Comparison of ENCODE assay signal across 3 worm cellular contexts in the genomic region with DNA sequence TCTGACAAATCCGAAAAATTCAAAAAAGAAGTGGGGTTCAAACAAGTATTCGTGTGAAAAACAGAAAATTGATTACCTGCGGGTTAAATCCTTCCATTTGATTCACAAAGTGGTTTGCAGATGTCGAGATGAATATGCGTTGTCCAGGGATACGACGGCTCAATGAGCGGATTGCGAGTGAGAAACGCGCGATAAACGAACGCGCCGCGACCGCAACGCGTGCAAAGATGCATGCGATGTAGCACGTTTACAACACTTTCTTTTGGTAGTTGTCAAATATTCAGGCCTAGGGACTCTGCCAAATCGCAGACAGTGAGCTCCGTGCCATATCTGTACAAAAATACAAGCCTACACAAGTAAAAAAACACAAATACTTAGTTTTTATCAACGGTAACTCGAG.
TF ChIP-seq lines count a peak whose summit lies in the region.

A gene (minus strand): TSS at position 202 of the 400 bp plus-strand sequence.

TF ChIP-seq in whole organism, L1 larva, 84 proteins besides CTCF, POLR2A, EP300 and RAD21 (continued from another document and continues in another):
- no peak for TF ChIP-seq alr-1 (tag; optimal IDR thresholded peaks at IDR 0.05; lab: Kevin White, UChicago; ENCODE audit: borderline replicate concordance)
- TF ChIP-seq tlp-1 (tag; optimal IDR thresholded peaks at IDR 0.05; lab: Kevin White, UChicago), result no peak
- no peak for TF ChIP-seq sptf-1 (tag; optimal IDR thresholded peaks at IDR 0.05; lab: Kevin White, UChicago)
- no peak for TF ChIP-seq sup-37 (GFP tag; optimal IDR thresholded peaks at IDR 0.05; lab: Kevin White, UChicago)
- peak; percentile 24 for TF ChIP-seq nhr-71 (tag; optimal IDR thresholded peaks at IDR 0.05; lab: Kevin White, UChicago)
- peak; percentile 18 for TF ChIP-seq snu-23 (GFP tag; optimal IDR thresholded peaks at IDR 0.05; lab: Kevin White, UChicago)
- TF ChIP-seq hlh-4 (tag; optimal IDR thresholded peaks at IDR 0.05; lab: Kevin White, UChicago), result no peak
- peak; percentile 50 to 64 for TF ChIP-seq lin-35 (GFP tag; optimal IDR thresholded peaks at IDR 0.05; lab: Kevin White, UChicago)
- no peak for TF ChIP-seq vab-15 (tag; optimal IDR thresholded peaks at IDR 0.05; lab: Kevin White, UChicago)
- TF ChIP-seq ceh-90 (tag; optimal IDR thresholded peaks at IDR 0.05; lab: Kevin White, UChicago), result no peak
- TF ChIP-seq nhr-12 (tag; optimal IDR thresholded peaks at IDR 0.05; lab: Kevin White, UChicago), result no peak
- TF ChIP-seq hlh-17 (GFP tag; optimal IDR thresholded peaks at IDR 0.05; lab: Kevin White, UChicago; ENCODE audit: borderline replicate concordance), result no peak
- TF ChIP-seq fkh-8 (tag; optimal IDR thresholded peaks at IDR 0.05; lab: Kevin White, UChicago), result peak; percentile 74
- peak; percentile 8 for TF ChIP-seq C16A3.4 (tag; optimal IDR thresholded peaks at IDR 0.05; lab: Kevin White, UChicago)
- no peak for TF ChIP-seq rnt-1 (tag; optimal IDR thresholded peaks at IDR 0.05; lab: Kevin White, UChicago)
- TF ChIP-seq aly-2 (tag; optimal IDR thresholded peaks at IDR 0.05; lab: Kevin White, UChicago), result no peak
- no peak for TF ChIP-seq nhr-84 (tag; optimal IDR thresholded peaks at IDR 0.05; lab: Kevin White, UChicago)
- TF ChIP-seq ztf-11 (tag; optimal IDR thresholded peaks at IDR 0.05; lab: Kevin White, UChicago), result no peak
- no peak for TF ChIP-seq ets-5 (GFP tag; IDR thresholded peaks at IDR 0.05; lab: Robert Waterston, UW)
- TF ChIP-seq unc-62 (GFP tag; optimal IDR thresholded peaks at IDR 0.05; lab: Kevin White, UChicago), result no peak
- TF ChIP-seq swsn-7 (tag; optimal IDR thresholded peaks at IDR 0.05; lab: Kevin White, UChicago), result no peak
- TF ChIP-seq unc-130 (tag; optimal IDR thresholded peaks at IDR 0.05; lab: Kevin White, UChicago), result no peak
- no peak for TF ChIP-seq mep-1 (tag; optimal IDR thresholded peaks at IDR 0.05; lab: Kevin White, UChicago)
- TF ChIP-seq pqm-1 (tag; optimal IDR thresholded peaks at IDR 0.05; lab: Kevin White, UChicago), result no peak
- TF ChIP-seq mab-9 (GFP tag; IDR thresholded peaks at IDR 0.05; lab: Robert Waterston, UW), result no peak
- TF ChIP-seq ceh-8 (GFP tag; optimal IDR thresholded peaks at IDR 0.05; lab: Kevin White, UChicago), result no peak
- no peak for TF ChIP-seq nhr-85 (tag; lab: Kevin White, UChicago)
- TF ChIP-seq zag-1 (tag; optimal IDR thresholded peaks at IDR 0.05; lab: Kevin White, UChicago), result no peak
- no peak for TF ChIP-seq unc-30 (tag; optimal IDR thresholded peaks at IDR 0.05; lab: Kevin White, UChicago)
- peak; percentile 37 to 42 for TF ChIP-seq efl-1 (optimal IDR thresholded peaks at IDR 0.05; lab: Kevin White, UChicago)
- TF ChIP-seq efl-1 (GFP tag; optimal IDR thresholded peaks at IDR 0.05 in 1 of 2; lab: Kevin White, UChicago), result peak in 1 of 2 experiments; percentile 27
- no peak for TF ChIP-seq F16B12.6 (tag; optimal IDR thresholded peaks at IDR 0.05; lab: Kevin White, UChicago)
- TF ChIP-seq lin-15B (tag; optimal IDR thresholded peaks at IDR 0.05; lab: Kevin White, UChicago), result peak; percentile 55
- TF ChIP-seq ces-1 (GFP tag; optimal IDR thresholded peaks at IDR 0.05; lab: Kevin White, UChicago), result no peak
- peak; percentile 43 for TF ChIP-seq lin-14 (GFP tag; optimal IDR thresholded peaks at IDR 0.05; lab: Kevin White, UChicago)
- no peak for TF ChIP-seq C04F5.9 (tag; optimal IDR thresholded peaks at IDR 0.05; lab: Kevin White, UChicago)
- no peak for TF ChIP-seq lin-39 (tag; optimal IDR thresholded peaks at IDR 0.05; lab: Kevin White, UChicago)
- no peak for TF ChIP-seq ztf-4 (tag; optimal IDR thresholded peaks at IDR 0.05; lab: Kevin White, UChicago)
- no peak for TF ChIP-seq lir-3 (tag; optimal IDR thresholded peaks at IDR 0.05; lab: Kevin White, UChicago; ENCODE audit: poor library complexity)
- TF ChIP-seq ama-1 (optimal IDR thresholded peaks at IDR 0.05; lab: Kevin White, UChicago), result no peak
- TF ChIP-seq nhr-11 (tag; optimal IDR thresholded peaks at IDR 0.05; lab: Kevin White, UChicago), result no peak
- TF ChIP-seq unc-86 (tag; optimal IDR thresholded peaks at IDR 0.05; lab: Kevin White, UChicago), result no peak
- TF ChIP-seq nhr-77 (tag; optimal IDR thresholded peaks at IDR 0.05; lab: Kevin White, UChicago), result no peak
- no peak for TF ChIP-seq nhr-19 (GFP tag; conservative IDR thresholded peaks at IDR 0.05; lab: Robert Waterston, UW)

TF ChIP-seq in whole organism, L3 larva, 47 proteins besides CTCF, POLR2A, EP300 and RAD21 (continued from another document):
- no peak for TF ChIP-seq eor-1 (tag; optimal IDR thresholded peaks at IDR 0.05; lab: Kevin White, UChicago)
- peak; percentile 39 for TF ChIP-seq ama-1 (optimal IDR thresholded peaks at IDR 0.05; lab: Kevin White, UChicago)
- no peak for TF ChIP-seq lsy-12 (tag; optimal IDR thresholded peaks at IDR 0.05; lab: Kevin White, UChicago)
- no peak for TF ChIP-seq ceh-28 (tag; optimal IDR thresholded peaks at IDR 0.05; lab: Kevin White, UChicago)
- TF ChIP-seq tbx-2 (tag; optimal IDR thresholded peaks at IDR 0.05; lab: Kevin White, UChicago), result no peak
- no peak for TF ChIP-seq mdl-1 (tag; optimal IDR thresholded peaks at IDR 0.05; lab: Kevin White, UChicago)
- no peak for TF ChIP-seq egl-27 (tag; optimal IDR thresholded peaks at IDR 0.05; lab: Kevin White, UChicago)
- no peak for TF ChIP-seq nhr-11 (tag; optimal IDR thresholded peaks at IDR 0.05; lab: Kevin White, UChicago)
- TF ChIP-seq daf-12 (tag; optimal IDR thresholded peaks at IDR 0.05; lab: Kevin White, UChicago), result no peak
- no peak for TF ChIP-seq nhr-43 (tag; optimal IDR thresholded peaks at IDR 0.05; lab: Kevin White, UChicago; ENCODE audit: poor library complexity, severe bottlenecking)
- no peak for TF ChIP-seq mml-1 (tag; optimal IDR thresholded peaks at IDR 0.05; lab: Kevin White, UChicago)
- TF ChIP-seq elt-3 (tag; optimal IDR thresholded peaks at IDR 0.05; lab: Kevin White, UChicago), result no peak
- TF ChIP-seq skn-1 (tag; optimal IDR thresholded peaks at IDR 0.05; lab: Kevin White, UChicago), result no peak
- TF ChIP-seq unc-39 (tag; optimal IDR thresholded peaks at IDR 0.05; lab: Kevin White, UChicago), result no peak
- TF ChIP-seq ztf-11 (tag; optimal IDR thresholded peaks at IDR 0.05; lab: Kevin White, UChicago), result no peak
- TF ChIP-seq ceh-16 (tag; optimal IDR thresholded peaks at IDR 0.05; lab: Kevin White, UChicago), result no peak
- TF ChIP-seq egl-5 (tag; optimal IDR thresholded peaks at IDR 0.05; lab: Kevin White, UChicago), result no peak
- TF ChIP-seq nhr-237 (tag; optimal IDR thresholded peaks at IDR 0.05; lab: Kevin White, UChicago), result no peak
- no peak for TF ChIP-seq jun-1 (tag; optimal IDR thresholded peaks at IDR 0.05; lab: Kevin White, UChicago)
- peak; percentile 9 for TF ChIP-seq hmg-11 (tag; optimal IDR thresholded peaks at IDR 0.05; lab: Kevin White, UChicago)
- TF ChIP-seq nhr-12 (tag; optimal IDR thresholded peaks at IDR 0.05; lab: Kevin White, UChicago), result no peak
- peak; percentile 61 for TF ChIP-seq lin-39 (tag; optimal IDR thresholded peaks at IDR 0.05; lab: Kevin White, UChicago)
- no peak for TF ChIP-seq pqm-1 (tag; optimal IDR thresholded peaks at IDR 0.05; lab: Kevin White, UChicago)
- no peak for TF ChIP-seq ztf-4 (tag; optimal IDR thresholded peaks at IDR 0.05; lab: Kevin White, UChicago)
- no peak for TF ChIP-seq ceh-9 (tag; optimal IDR thresholded peaks at IDR 0.05; lab: Kevin White, UChicago)
- peak; percentile 73 for TF ChIP-seq lin-15B (tag; optimal IDR thresholded peaks at IDR 0.05; lab: Kevin White, UChicago)
- no peak for TF ChIP-seq nhr-76 (tag; optimal IDR thresholded peaks at IDR 0.05; lab: Kevin White, UChicago)
- peak; percentile 2 for TF ChIP-seq elt-2 (tag; optimal IDR thresholded peaks at IDR 0.05; lab: Kevin White, UChicago)

TF ChIP-seq in whole organism, young adult, 124 proteins besides CTCF, POLR2A, EP300 and RAD21 (continued from another document):
- no peak for TF ChIP-seq F49E8.2 (tag; optimal IDR thresholded peaks at IDR 0.05; lab: Kevin White, UChicago; ENCODE audit: insufficient read depth)
- TF ChIP-seq chd-7 (tag; optimal IDR thresholded peaks at IDR 0.05; lab: Kevin White, UChicago), result no peak
- TF ChIP-seq C17E4.6 (GFP tag; IDR thresholded peaks at IDR 0.05; lab: Robert Waterston, UW), result no peak
- TF ChIP-seq hrde-1 (tag; optimal IDR thresholded peaks at IDR 0.05; lab: Kevin White, UChicago; ENCODE audit: borderline replicate concordance), result no peak
- TF ChIP-seq ceh-27 (GFP tag; optimal IDR thresholded peaks at IDR 0.05; lab: Kevin White, UChicago), result no peak
- no peak for TF ChIP-seq tbx-9 (tag; optimal IDR thresholded peaks at IDR 0.05; lab: Kevin White, UChicago; ENCODE audit: borderline replicate concordance)
- no peak; the same call in 1 of the 2 replicates for TF ChIP-seq Y67H2A.10 (GFP tag; conservative IDR thresholded peaks at IDR 0.05; lab: Robert Waterston, UW)
- TF ChIP-seq ceh-58 (GFP tag; IDR thresholded peaks at IDR 0.05; lab: Robert Waterston, UW), result no peak
- TF ChIP-seq pbrm-1 (GFP tag; IDR thresholded peaks at IDR 0.05; lab: Robert Waterston, UW), result no peak
- TF ChIP-seq snpc-4 (GFP tag; optimal IDR thresholded peaks at IDR 0.05; lab: Kevin White, UChicago), result no peak
- no peak for TF ChIP-seq snpc-4 (tag; optimal IDR thresholded peaks at IDR 0.05; lab: Kevin White, UChicago)
- no peak for TF ChIP-seq cebp-1 (GFP tag; IDR thresholded peaks at IDR 0.05; lab: Robert Waterston, UW)
- no peak for TF ChIP-seq cebp-1 (tag; optimal IDR thresholded peaks at IDR 0.05; lab: Kevin White, UChicago)
- TF ChIP-seq F57C9.4 (tag; optimal IDR thresholded peaks at IDR 0.05; lab: Kevin White, UChicago), result no peak
- TF ChIP-seq hlh-26 (GFP tag; conservative IDR thresholded peaks at IDR 0.05; lab: Robert Waterston, UW), result no peak
- TF ChIP-seq T07F8.4 (tag; optimal IDR thresholded peaks at IDR 0.05; lab: Kevin White, UChicago), result no peak
- TF ChIP-seq ceh-40 (GFP tag; IDR thresholded peaks at IDR 0.05; lab: Robert Waterston, UW), result no peak
- no peak for TF ChIP-seq attf-3 (GFP tag; conservative IDR thresholded peaks at IDR 0.05; lab: Robert Waterston, UW)
- TF ChIP-seq aptf-2 (GFP tag; conservative IDR thresholded peaks at IDR 0.05; lab: Robert Waterston, UW), result 0 out of 2 replicates have a peak, but pooled peaks have one; percentile 13
- no peak for TF ChIP-seq F52B5.7 (tag; optimal IDR thresholded peaks at IDR 0.05; lab: Kevin White, UChicago)
- no peak for TF ChIP-seq fkh-3 (tag; optimal IDR thresholded peaks at IDR 0.05; lab: Kevin White, UChicago)
- TF ChIP-seq ztf-28 (GFP tag; IDR thresholded peaks at IDR 0.05; lab: Robert Waterston, UW), result 0 out of 2 replicates have a peak, but pooled peaks have one; percentile 48
- no peak for TF ChIP-seq F57A8.1 (GFP tag; optimal IDR thresholded peaks at IDR 0.05; lab: Kevin White, UChicago)
- no peak for TF ChIP-seq Y56A3A.18 (GFP tag; IDR thresholded peaks at IDR 0.05; lab: Robert Waterston, UW)
- no peak for TF ChIP-seq B0019.2 (GFP tag; conservative IDR thresholded peaks at IDR 0.05; lab: Robert Waterston, UW)
- no peak for TF ChIP-seq K12H6.12 (tag; optimal IDR thresholded peaks at IDR 0.05; lab: Kevin White, UChicago)
- TF ChIP-seq dpff-1 (tag; optimal IDR thresholded peaks at IDR 0.05; lab: Kevin White, UChicago), result no peak
- peak; percentile 64; the same call in 1 of the 2 replicates for TF ChIP-seq madf-6 (GFP tag; IDR thresholded peaks at IDR 0.05; lab: Robert Waterston, UW)
